Worm (Caenorhabditis elegans) whole organism, L4/young adult: Measurements from ENCODE around the gene C05D11.8.
A peak's percentile ranks its signal among the peaks of the same experiment; 100 is the strongest.

Experiments used
- W03F9.2 ChIP-seq: fragments of 150-350 bp; optimal IDR thresholded peaks from 2 replicates; lab custom pipeline; 2014; ENCODE audit warnings: missing biosample characterization, missing genetic modification characterization
- dao-5 ChIP-seq: sonication (generic microtip); optimal IDR thresholded peaks from 2 replicates; lab custom pipeline; 2016; ENCODE audit warnings: missing genotype, missing genetic modification characterization, moderate library complexity, missing compliant biosample characterization
- him-1 ChIP-seq: sonication (generic microtip); optimal IDR thresholded peaks from 2 replicates; lab custom pipeline; 2016; ENCODE audit warnings: missing genotype, missing genetic modification reagents, missing genetic modification characterization, missing compliant biosample characterization

The C05D11.8 gene

DNA sequence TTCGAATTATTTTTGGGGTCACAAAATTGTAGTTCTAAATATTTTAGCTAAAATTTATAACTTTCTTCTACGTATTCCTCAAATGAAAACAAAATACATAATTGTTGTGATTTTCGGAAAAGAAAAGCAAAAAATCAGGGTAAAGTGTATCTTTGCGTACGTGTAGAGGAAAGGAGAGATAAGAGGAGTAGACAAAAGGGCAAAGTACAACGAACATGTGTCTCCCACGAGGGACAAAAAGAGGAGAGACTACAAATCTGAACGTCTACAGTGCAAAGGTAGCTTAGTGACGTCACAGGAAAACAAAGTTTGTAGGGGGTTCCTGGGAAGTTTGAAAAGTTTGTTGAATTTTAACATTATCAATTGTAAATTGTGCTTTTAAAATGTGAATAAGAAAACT is 20.4 kb upstream of the C05D11.8 start:
- TF ChIP-seq him-1 (no peak), W03F9.2 (tag; lab: Kevin White, UChicago) (no peak), dao-5 (tag; lab: Kevin White, UChicago) (no peak)

DNA sequence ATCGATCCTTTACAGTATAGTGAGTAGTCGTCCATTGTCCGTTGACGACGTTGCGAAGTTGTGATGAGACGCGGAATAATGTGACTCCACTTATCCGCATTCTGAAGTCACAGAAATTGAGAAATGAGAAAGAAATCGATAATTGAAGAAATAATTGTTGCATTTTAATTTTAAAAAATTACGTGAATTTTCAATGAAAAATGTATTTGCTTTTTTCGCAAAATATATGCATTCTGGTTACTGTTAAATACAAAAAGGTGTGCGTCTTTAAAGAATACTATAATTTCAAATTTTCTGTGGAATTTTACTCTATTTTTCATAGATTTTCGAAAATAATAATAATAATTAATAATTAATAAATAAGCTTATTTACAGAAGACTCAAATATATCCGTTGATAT is 19.7 kb upstream of the C05D11.8 start, which contains the start of gene let-721:
Gene let-721, minus strand, starts transcription at position 101 of the 400 bp plus-strand sequence.
- no peak for TF ChIP-seq him-1
- no peak for TF ChIP-seq dao-5 (tag; lab: Kevin White, UChicago)
- no peak for TF ChIP-seq W03F9.2 (tag; lab: Kevin White, UChicago)

DNA sequence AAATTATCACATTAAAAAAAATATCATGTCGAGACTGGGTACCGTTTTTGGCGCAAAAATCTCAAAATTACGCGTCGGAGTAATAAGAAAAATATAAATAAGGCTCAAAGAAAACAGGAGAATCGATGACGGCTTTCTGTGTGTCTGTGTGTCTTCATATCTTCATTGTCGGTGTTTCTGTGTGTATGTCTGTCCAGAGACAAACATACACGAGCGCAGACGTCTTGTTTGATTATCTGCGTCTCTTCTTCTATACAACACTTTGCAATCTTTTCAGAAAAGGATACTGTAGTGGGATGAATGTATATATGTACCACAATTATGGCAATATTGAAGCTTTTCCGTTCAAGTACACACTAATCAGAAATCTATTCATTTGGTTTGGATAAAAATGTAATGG is 17.2 kb upstream of the C05D11.8 start, which contains the start of gene C05D11.13:
Gene C05D11.13, minus strand, starts transcription at position 252 of the 400 bp plus-strand sequence.
- TF ChIP-seq dao-5 (tag; lab: Kevin White, UChicago) = no peak
- peak; percentile 65 for TF ChIP-seq W03F9.2 (tag; lab: Kevin White, UChicago)
- no peak for TF ChIP-seq him-1

DNA sequence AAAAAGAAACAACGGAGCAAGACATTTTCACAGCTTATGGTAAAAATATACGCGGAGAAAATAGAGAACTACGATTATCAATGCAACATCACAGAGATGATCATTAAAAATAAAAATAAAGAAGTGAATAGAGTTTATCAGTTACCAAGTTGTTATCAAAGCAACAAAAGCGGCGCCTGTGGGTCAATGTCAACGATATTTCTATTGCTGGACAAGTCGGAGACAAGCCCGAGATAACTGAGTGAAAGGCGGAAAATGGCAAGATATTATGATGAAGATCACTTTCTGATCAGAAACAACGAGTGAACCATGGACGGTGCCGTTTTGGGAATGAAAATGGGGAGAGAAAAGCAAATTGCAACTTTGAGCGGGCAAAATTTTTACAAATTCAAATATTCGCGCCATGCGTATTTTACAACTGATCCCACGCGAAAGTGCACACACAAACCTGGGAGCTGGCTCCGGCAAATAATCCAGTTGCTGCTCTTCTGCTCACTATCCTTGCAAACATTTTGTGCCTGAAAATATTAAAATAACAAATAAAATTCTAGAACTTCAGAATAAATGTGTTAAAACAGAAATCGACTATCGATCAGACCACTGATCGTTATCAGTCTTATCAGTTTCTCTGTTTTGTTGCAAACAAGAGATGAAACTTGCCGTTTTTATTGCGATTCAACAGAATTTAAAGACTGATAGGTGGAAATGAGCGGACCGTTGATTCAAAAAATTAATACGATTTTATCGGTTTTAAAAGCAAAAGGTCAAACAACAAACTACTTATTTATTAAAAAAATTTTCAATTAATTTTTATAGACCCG is 15.4 kb upstream of the C05D11.8 start, which contains the start of gene mel-32:
Gene mel-32, minus strand, starts transcription at position 696 of the 821 bp plus-strand sequence.
- no peak for TF ChIP-seq him-1
- TF ChIP-seq W03F9.2 (tag; lab: Kevin White, UChicago) = no peak
- no peak for TF ChIP-seq dao-5 (tag; lab: Kevin White, UChicago)

DNA sequence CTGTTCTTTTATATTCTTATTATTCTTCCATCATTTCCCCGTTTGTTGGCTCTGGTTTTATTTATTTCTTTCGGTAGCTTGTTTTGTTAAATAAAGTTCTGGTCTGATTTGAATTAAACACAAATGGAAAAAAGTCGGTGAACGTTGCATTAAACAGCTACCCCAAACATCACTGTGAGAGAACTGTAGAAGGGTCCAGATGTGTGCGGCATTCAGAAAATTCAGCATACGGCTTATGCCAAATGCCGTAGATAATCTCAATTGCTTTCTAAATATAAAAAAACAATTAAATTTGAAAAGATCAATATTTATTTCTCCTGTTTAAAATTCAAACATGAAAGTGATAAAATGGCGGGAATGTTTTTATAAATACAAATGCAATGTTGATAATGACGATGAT is 12.7 kb upstream of the C05D11.8 start:
- no peak for TF ChIP-seq dao-5 (tag; lab: Kevin White, UChicago)
- TF ChIP-seq W03F9.2 (tag; lab: Kevin White, UChicago) = no peak
- TF ChIP-seq him-1 = no peak

DNA sequence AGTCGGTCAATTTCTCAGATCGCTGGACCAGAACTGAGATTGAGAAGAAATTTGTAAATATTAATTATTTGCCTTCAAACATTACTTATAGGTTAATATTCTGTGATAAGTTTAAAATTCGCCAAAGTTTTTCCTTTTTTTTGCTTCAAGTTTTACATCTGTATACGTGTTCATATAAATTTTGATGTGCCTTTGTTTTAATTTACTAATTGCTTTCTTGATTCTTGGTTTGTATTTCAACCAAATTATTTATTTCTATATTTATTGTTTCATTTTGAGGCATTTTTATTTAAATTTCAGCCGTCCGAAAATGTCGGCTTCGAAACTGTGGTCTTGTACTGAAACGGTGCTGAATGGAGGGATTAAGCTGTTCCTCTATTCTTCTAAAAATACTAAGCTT is 9.2 kb upstream of the C05D11.8 start, which contains the start of gene C05D11.1:
Gene C05D11.1, plus strand, starts transcription at position 301 of the 400 bp plus-strand sequence.
- TF ChIP-seq W03F9.2 (tag; lab: Kevin White, UChicago) = no peak
- no peak for TF ChIP-seq him-1
- TF ChIP-seq dao-5 (tag; lab: Kevin White, UChicago) = no peak

DNA sequence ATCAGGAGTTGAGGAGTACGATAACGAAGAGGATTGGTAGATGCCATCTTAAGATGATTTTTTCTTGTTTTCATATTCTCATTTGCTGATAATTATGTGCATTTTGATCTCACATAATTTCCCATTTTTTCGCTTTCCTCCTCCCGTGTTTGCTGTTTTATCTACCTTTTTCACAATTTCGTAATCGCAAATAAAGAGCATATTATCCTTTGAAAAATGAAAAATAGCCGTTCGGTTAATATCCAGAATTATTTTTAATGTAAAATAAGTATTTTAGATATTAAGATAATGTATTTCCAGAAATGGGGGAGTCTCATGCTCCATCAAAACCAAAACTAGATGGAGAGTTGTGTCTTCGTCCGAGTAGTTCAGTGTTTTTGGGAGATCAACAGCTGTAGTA is 5.8 kb upstream of the C05D11.8 start, which contains the start of gene vps-16:
Gene vps-16, plus strand, starts transcription at position 301 of the 400 bp plus-strand sequence.
- TF ChIP-seq dao-5 (tag; lab: Kevin White, UChicago) = no peak
- TF ChIP-seq him-1 = no peak
- no peak for TF ChIP-seq W03F9.2 (tag; lab: Kevin White, UChicago)

DNA sequence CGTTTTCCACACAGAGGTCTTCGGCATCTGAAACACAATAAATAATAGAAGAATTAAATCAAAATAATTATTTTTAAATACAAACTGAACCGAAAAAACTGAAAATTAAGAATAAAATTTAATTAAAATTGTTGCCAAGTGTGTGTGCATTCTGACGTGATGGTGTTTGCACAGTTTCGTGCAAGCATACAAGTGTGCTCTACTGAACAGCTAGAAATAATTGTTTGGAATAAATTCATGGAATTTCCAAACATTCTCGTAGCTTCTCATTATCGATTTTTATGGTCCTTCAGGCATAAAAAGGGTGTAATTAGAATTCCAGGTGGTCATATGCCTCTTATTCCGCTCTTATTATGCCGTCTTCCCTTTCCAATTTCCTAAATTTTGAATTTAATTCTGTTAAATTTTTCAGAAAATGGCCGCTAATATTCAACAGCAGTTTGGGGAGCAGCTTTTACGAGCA is 4.7 kb upstream of the C05D11.8 start, which contains the start of the genes mrps-17 and txdc-9:
Gene mrps-17, minus strand, starts transcription at position 33 of the 463 bp plus-strand sequence.
Gene txdc-9, plus strand, starts transcription at position 413 of the 463 bp plus-strand sequence.
- TF ChIP-seq dao-5 (tag; lab: Kevin White, UChicago) (no peak), W03F9.2 (tag; lab: Kevin White, UChicago) (peak; percentile 91)

DNA sequence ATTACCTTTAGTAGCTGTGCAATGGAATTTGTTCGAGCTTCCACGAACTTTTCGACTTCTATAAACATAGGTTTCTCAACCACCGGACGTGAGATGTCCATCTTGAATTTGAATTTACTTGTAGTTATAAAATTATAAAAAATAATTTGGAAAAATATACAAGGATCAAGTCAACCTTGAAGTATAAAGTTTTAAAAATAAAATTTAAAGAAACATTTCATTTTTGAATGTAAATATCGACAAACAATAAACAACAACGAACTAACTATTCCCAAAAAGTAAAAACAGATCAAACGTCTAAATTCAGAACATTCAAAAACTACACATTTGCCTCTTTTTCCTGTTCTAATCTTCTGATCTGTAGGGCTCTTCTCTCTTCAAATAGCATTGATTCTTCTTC is 3.7 kb upstream of the C05D11.8 start, which contains the start of gene popl-1:
Gene popl-1, minus strand, starts transcription at position 101 of the 400 bp plus-strand sequence.
- no peak for TF ChIP-seq dao-5 (tag; lab: Kevin White, UChicago)
- no peak for TF ChIP-seq him-1
- TF ChIP-seq W03F9.2 (tag; lab: Kevin White, UChicago) = no peak

DNA sequence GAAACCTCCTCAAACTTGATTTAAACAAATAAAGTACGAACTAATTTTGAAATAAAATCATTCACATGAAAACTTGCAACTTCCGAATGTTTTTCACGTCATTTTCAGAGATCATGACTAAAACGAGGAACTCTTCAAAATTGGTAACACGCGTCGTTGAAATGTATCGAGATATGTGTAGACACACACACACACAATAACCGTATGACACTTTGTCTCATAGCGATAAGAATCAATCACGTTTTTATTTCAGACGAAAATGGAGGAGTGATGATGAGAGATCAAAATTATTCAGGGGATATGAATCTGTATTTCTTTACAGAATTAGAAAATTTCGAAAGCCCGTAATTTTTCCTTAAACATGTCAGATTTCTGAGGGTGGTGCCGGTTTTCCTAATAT is 4.4 kb downstream of the C05D11.8 start:
- no peak for TF ChIP-seq dao-5 (tag; lab: Kevin White, UChicago)
- no peak for TF ChIP-seq W03F9.2 (tag; lab: Kevin White, UChicago)
- no peak for TF ChIP-seq him-1

DNA sequence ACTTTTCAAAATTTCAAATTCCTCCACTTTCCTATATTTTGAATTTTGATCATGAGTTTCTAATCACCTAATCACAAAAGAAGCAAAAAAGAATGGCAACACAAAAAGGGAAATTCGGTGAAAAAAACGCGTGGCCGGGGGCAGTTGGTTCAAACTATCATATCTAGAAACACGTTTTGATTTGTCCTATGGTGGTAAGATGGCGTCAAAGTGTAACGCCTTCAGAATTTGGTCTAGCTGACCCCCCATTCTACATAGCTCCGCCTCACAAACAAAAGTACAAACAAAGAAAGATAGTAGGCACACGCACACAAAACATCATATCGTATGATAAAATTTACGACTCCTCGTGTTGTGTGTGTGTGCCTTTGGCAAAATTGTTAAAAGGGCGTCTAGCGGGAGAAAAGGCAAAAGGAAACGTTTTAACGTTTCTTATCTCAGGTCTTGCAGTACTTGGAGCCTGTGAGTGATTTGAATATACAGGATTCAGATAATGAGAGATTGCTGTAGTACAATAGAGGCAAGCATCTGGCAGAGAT is 5.1 kb downstream of the C05D11.8 start:
- TF ChIP-seq him-1 (no peak), dao-5 (tag; lab: Kevin White, UChicago) (no peak), W03F9.2 (tag; lab: Kevin White, UChicago) (no peak)

DNA sequence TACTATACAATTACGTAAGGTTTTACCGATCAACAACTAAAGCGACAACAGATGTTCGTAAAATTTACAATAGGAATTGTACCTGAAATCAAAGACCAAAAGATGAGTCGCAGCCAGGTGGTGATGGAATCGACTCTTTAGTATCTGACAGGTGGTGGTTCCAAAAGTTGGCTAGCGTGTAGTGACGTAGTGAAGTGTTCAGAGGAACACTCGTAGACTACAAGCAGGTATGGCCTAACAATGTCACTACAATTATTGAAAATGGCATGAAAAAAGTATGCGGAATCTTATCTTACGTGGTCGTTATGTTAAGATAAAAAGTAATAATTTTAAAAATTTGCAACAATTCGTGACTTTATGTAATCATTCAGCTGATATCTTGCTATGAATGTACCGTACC is 5.6 kb downstream of the C05D11.8 start:
- no peak for TF ChIP-seq him-1
- no peak for TF ChIP-seq dao-5 (tag; lab: Kevin White, UChicago)
- no peak for TF ChIP-seq W03F9.2 (tag; lab: Kevin White, UChicago)

DNA sequence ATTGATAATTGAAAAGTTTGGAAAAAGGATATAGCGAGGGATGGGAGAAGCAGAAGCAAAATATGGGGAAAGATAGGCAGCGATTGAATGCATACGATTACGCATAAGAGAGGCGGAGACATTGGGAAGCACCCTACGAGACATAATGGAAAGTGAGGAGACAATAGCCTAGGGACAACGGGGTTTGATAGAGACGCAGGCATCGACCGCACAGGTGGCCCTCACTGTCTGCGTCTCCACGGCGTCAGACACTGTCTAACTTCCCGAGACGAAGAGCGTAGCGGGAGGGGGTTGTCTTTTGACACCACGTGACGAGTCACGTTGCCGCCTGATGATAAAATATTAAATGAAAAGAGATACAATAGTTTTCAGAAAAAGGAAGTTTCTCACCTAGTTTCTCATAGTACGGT is 6.1 kb downstream of the C05D11.8 start:
- no peak for TF ChIP-seq him-1
- TF ChIP-seq W03F9.2 (tag; lab: Kevin White, UChicago) = peak; percentile 60
- TF ChIP-seq dao-5 (tag; lab: Kevin White, UChicago) = no peak

DNA sequence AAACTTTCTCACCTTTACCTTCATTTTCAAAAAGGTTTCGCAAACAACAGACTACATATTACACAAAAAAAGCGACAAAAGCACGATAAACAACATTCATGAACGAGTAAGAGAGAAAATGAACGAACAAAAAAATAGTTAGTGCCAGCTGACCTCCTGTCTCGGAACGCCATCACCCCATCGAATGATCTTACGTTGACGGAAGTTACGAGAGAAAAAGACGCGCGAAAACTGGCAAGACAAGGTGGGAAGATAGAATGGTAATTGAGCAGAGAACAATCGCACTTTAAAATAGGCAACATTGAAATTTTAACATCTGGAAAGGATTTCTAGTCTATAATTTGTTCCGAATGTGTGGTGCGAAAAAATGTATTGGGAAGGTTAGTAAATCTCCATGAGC is 6.9 kb downstream of the C05D11.8 start:
- TF ChIP-seq dao-5 (tag; lab: Kevin White, UChicago) = no peak
- no peak for TF ChIP-seq W03F9.2 (tag; lab: Kevin White, UChicago)
- TF ChIP-seq him-1 = no peak
